Fruit fly (Drosophila melanogaster) whole organism, prepupa: ENCODE data around the gene CG9512.
A peak's percentile ranks its signal among the peaks of the same experiment; 100 is the strongest.

Experiments used
- Blimp-1 ChIP-seq: fragments of 200-800 bp; sonication (Bioruptor generic); optimal IDR thresholded peaks from 3 replicates; lab custom pipeline; 2017; ENCODE audit warnings: missing biosample characterization, missing genetic modification characterization, mild to moderate bottlenecking, moderate library complexity, missing genetic modification reagents
- CG10669 ChIP-seq: fragments of 200-800 bp; sonication (Bioruptor generic); optimal IDR thresholded peaks from 3 replicates; lab custom pipeline; 2018; ENCODE audit warnings: missing biosample characterization, mild to moderate bottlenecking, missing genetic modification characterization, moderate library complexity
- CG11294 ChIP-seq: fragments of 200-800 bp; sonication (Bioruptor generic); IDR thresholded peaks from 2 replicates; pipeline ENCODE4 v1.3.6; 2022; ENCODE audit warnings: missing biosample characterization, missing genetic modification characterization
- CG11902 ChIP-seq: fragments of 200-800 bp; sonication (Bioruptor generic); optimal IDR thresholded peaks from 3 replicates; lab custom pipeline; 2016; ENCODE audit warnings: missing biosample characterization, missing genetic modification characterization
- CG15336 ChIP-seq: fragments of 200-800 bp; sonication (Bioruptor generic); IDR thresholded peaks from 2 replicates; pipeline ENCODE4 v1.3.6; 2022; ENCODE audit warnings: missing biosample characterization, missing genetic modification characterization
- CG1621 ChIP-seq: fragments of 200-800 bp; sonication (Bioruptor generic); optimal IDR thresholded peaks from 3 replicates; lab custom pipeline; 2018; ENCODE audit warnings: missing biosample characterization, mild to moderate bottlenecking, missing genetic modification characterization
- CG16779 ChIP-seq: fragments of 200-800 bp; sonication (Bioruptor generic); optimal IDR thresholded peaks from 3 replicates; lab custom pipeline; 2017; ENCODE audit warnings: missing biosample characterization, mild to moderate bottlenecking, missing genetic modification characterization
- CG31627 ChIP-seq: fragments of 200-800 bp; sonication (Bioruptor generic); optimal IDR thresholded peaks from 3 replicates; lab custom pipeline; 2016; ENCODE audit warnings: missing biosample characterization, missing genetic modification characterization
- CG34406 ChIP-seq: fragments of 200-800 bp; sonication (Bioruptor generic); optimal IDR thresholded peaks from 3 replicates; lab custom pipeline; 2016; ENCODE audit warnings: missing biosample characterization, missing genetic modification characterization
- CG6163 ChIP-seq: fragments of 200-800 bp; sonication (Bioruptor generic); IDR thresholded peaks from 3 replicates; pipeline ENCODE4 v1.3.6; 2022; ENCODE audit warnings: missing biosample characterization, missing genetic modification characterization
- CG6276 ChIP-seq: fragments of 200-800 bp; sonication (Bioruptor generic); optimal IDR thresholded peaks from 2 replicates; lab custom pipeline; 2017; ENCODE audit warnings: missing biosample characterization, mild to moderate bottlenecking, missing genetic modification characterization
- CG6792 ChIP-seq: fragments of 200-800 bp; sonication (Bioruptor generic); optimal IDR thresholded peaks from 3 replicates; lab custom pipeline; 2016; ENCODE audit warnings: missing biosample characterization, missing genetic modification characterization
- CG6808 ChIP-seq: fragments of 200-800 bp; sonication (Bioruptor generic); optimal IDR thresholded peaks from 3 replicates; lab custom pipeline; 2017; ENCODE audit warnings: missing biosample characterization, missing genetic modification characterization, mild to moderate bottlenecking, moderate library complexity, missing genetic modification reagents
- CG6854 ChIP-seq: fragments of 200-800 bp; sonication (Bioruptor generic); optimal IDR thresholded peaks from 2 replicates; lab custom pipeline; 2017; ENCODE audit warnings: missing biosample characterization, mild to moderate bottlenecking, missing genetic modification characterization
- CG8319 ChIP-seq: fragments of 200-800 bp; sonication (Bioruptor generic); optimal IDR thresholded peaks from 3 replicates; lab custom pipeline; 2016; ENCODE audit warnings: missing biosample characterization, missing genetic modification characterization
- CG9139 ChIP-seq: fragments of 200-800 bp; sonication (Bioruptor generic); optimal IDR thresholded peaks from 3 replicates; lab custom pipeline; 2017; ENCODE audit warnings: missing biosample characterization, mild to moderate bottlenecking, missing genetic modification characterization
- Eip78C ChIP-seq: fragments of 200-800 bp; sonication (Bioruptor generic); peaks from one replicate; lab custom pipeline; 2016; ENCODE audit warnings: missing biosample characterization, missing genetic modification characterization
- Eip93F ChIP-seq: fragments of 200-800 bp; sonication (Bioruptor generic); optimal IDR thresholded peaks from 2 replicates; lab custom pipeline; 2016; ENCODE audit warnings: missing biosample characterization, mild to moderate bottlenecking, missing genetic modification characterization
- Ets21C ChIP-seq: fragments of 200-800 bp; sonication (Bioruptor generic); optimal IDR thresholded peaks from 3 replicates; lab custom pipeline; 2016; ENCODE audit warnings: missing biosample characterization, missing genetic modification characterization
- Ets96B ChIP-seq: fragments of 200-800 bp; optimal IDR thresholded peaks from 2 replicates; lab custom pipeline; 2019; ENCODE audit warnings: missing biosample characterization, mild to moderate bottlenecking, missing genetic modification characterization, moderate library complexity
- Gug ChIP-seq: fragments of 200-800 bp; sonication (Bioruptor generic); IDR thresholded peaks from 2 replicates; pipeline ENCODE4 v1.3.6; 2022; ENCODE audit warnings: missing biosample characterization, missing genetic modification characterization
- Hr38 ChIP-seq: sonication (Bioruptor generic); optimal IDR thresholded peaks from 2 replicates; lab custom pipeline; 2016; ENCODE audit warnings: missing biosample characterization, missing genetic modification characterization
- Hr39 ChIP-seq: fragments of 200-800 bp; sonication (Bioruptor generic); optimal IDR thresholded peaks from 2 replicates; lab custom pipeline; 2016; ENCODE audit warnings: missing biosample characterization, missing genetic modification characterization
- Hr4 ChIP-seq: fragments of 200-800 bp; sonication (Bioruptor generic); optimal IDR thresholded peaks from 3 replicates; lab custom pipeline; 2016; ENCODE audit warnings: missing biosample characterization, missing genetic modification characterization
- Lpt ChIP-seq: fragments of 200-800 bp; sonication (Bioruptor generic); optimal IDR thresholded peaks from 3 replicates; lab custom pipeline; 2016; ENCODE audit warnings: missing biosample characterization, missing genetic modification characterization
- Sox102F ChIP-seq: fragments of 200-800 bp; sonication (Bioruptor generic); optimal IDR thresholded peaks from 2 replicates; lab custom pipeline; 2016; ENCODE audit warnings: missing biosample characterization, mild to moderate bottlenecking, missing genetic modification characterization
- Sox14 ChIP-seq: fragments of 200-800 bp; sonication (Bioruptor generic); optimal IDR thresholded peaks from 3 replicates; lab custom pipeline; 2016; ENCODE audit warnings: missing biosample characterization, missing genetic modification characterization
- Sox15 ChIP-seq: fragments of 200-800 bp; sonication (Bioruptor generic); optimal IDR thresholded peaks from 3 replicates; lab custom pipeline; 2016; ENCODE audit warnings: missing biosample characterization, missing genetic modification characterization
- achi ChIP-seq: fragments of 200-800 bp; sonication (Bioruptor generic); optimal IDR thresholded peaks from 3 replicates; lab custom pipeline; 2016; ENCODE audit warnings: missing biosample characterization, missing genetic modification characterization
- cyc ChIP-seq: fragments of 200-800 bp; sonication (Bioruptor generic); optimal IDR thresholded peaks from 3 replicates; lab custom pipeline; 2016; ENCODE audit warnings: missing biosample characterization, missing genetic modification characterization
- dac ChIP-seq: fragments of 200-800 bp; sonication (Bioruptor generic); optimal IDR thresholded peaks from 2 replicates; lab custom pipeline; 2017; ENCODE audit warnings: missing biosample characterization, mild to moderate bottlenecking, missing genetic modification characterization
- dsx ChIP-seq: fragments of 200-800 bp; optimal IDR thresholded peaks from 3 replicates; lab custom pipeline; 2019; ENCODE audit warnings: missing biosample characterization, mild to moderate bottlenecking, missing genetic modification characterization, moderate library complexity; ENCODE audit not compliant: poor library complexity, severe bottlenecking
- eg ChIP-seq: fragments of 200-800 bp; sonication (Bioruptor generic); IDR thresholded peaks from 3 replicates; pipeline ENCODE4 v1.3.6; 2022; ENCODE audit warnings: missing biosample characterization, missing genetic modification characterization
- fd59A ChIP-seq: fragments of 200-800 bp; sonication (Bioruptor generic); optimal IDR thresholded peaks from 2 replicates; lab custom pipeline; 2017; ENCODE audit warnings: missing biosample characterization, mild to moderate bottlenecking, missing genetic modification characterization, missing genetic modification reagents
- fd85E ChIP-seq: fragments of 200-800 bp; sonication (Bioruptor generic); optimal IDR thresholded peaks from 3 replicates; lab custom pipeline; 2016; ENCODE audit warnings: missing biosample characterization, missing genetic modification characterization
- fkh ChIP-seq: fragments of 200-800 bp; sonication (Bioruptor generic); optimal IDR thresholded peaks from 3 replicates; lab custom pipeline; 2017; ENCODE audit warnings: missing biosample characterization, mild to moderate bottlenecking, missing genetic modification characterization, moderate library complexity
- lz ChIP-seq: fragments of 200-800 bp; sonication (Bioruptor generic); optimal IDR thresholded peaks from 3 replicates; lab custom pipeline; 2016; ENCODE audit warnings: missing biosample characterization, missing genetic modification characterization
- net ChIP-seq: fragments of 200-800 bp; sonication (Bioruptor generic); optimal IDR thresholded peaks from 3 replicates; lab custom pipeline; 2016; ENCODE audit warnings: missing biosample characterization, missing genetic modification characterization
- salr ChIP-seq, 2 experiments: fragments of 200-800 bp; sonication (Bioruptor generic); optimal IDR thresholded peaks; 3 replicates each; lab custom pipeline; 2016 to 2018; ENCODE audit warnings: missing biosample characterization in 2 of 2, missing genetic modification characterization in 2 of 2, mild to moderate bottlenecking in 1 of 2
- svp ChIP-seq: fragments of 200-800 bp; sonication (Bioruptor generic); peaks from one replicate; lab custom pipeline; 2016; ENCODE audit warnings: missing biosample characterization, missing genetic modification characterization
- topi ChIP-seq: fragments of 200-800 bp; sonication (Bioruptor generic); optimal IDR thresholded peaks from 3 replicates; lab custom pipeline; 2016; ENCODE audit warnings: missing biosample characterization, missing genetic modification characterization

The CG9512 gene

dm6 chrX:14952097-14952844 is 46.9 kb upstream of the CG9512 start (continued):
- TF ChIP-seq Gug (peak; percentile 83), Blimp-1 (GFP tag; lab: Kevin White, UChicago) (peak; percentile 36), fkh (GFP tag; lab: Kevin White, UChicago) (no peak), CG16779 (peak; percentile 63), Sox102F (GFP tag; lab: Kevin White, UChicago) (peak; percentile 88), CG10669 (GFP tag; lab: Kevin White, UChicago) (peak; percentile 69), CG8319 (GFP tag; lab: Kevin White, UChicago) (peak; percentile 71), CG6163 (GFP tag; lab: Robert Waterston, UW) (peak; percentile 92), cyc (peak; percentile 82), CG6808 (no peak), CG6792 (GFP tag; lab: Kevin White, UChicago) (peak; percentile 87), net (GFP tag; lab: Kevin White, UChicago) (peak; percentile 83), fd59A (GFP tag; lab: Kevin White, UChicago) (peak; percentile 60), Sox14 (GFP tag; lab: Kevin White, UChicago) (peak; percentile 89), salr (GFP tag; optimal IDR thresholded peaks at IDR 0.05; lab: Kevin White, UChicago) (peak; percentile 62 to 90), Hr38 (GFP tag; lab: Kevin White, UChicago) (no peak), Ets96B (peak; percentile 67), Eip93F (GFP tag; lab: Kevin White, UChicago) (peak; percentile 54), dac (peak; percentile 66), fd85E (GFP tag; lab: Kevin White, UChicago) (peak; percentile 81), CG1621 (tag; lab: Kevin White, UChicago) (peak; percentile 75), Lpt (peak; percentile 86)

- TF ChIP-seq Gug (peak; percentile 18; the same call in 1 of the 2 replicates), svp (peak; percentile 79), CG6163 (GFP tag; lab: Robert Waterston, UW) (peak; percentile 8), Sox14 (GFP tag; lab: Kevin White, UChicago) (no peak), eg (peak; percentile 5; the same call in 1 of the 3 replicates)
These were observed 46.1 kb upstream of the CG9512 start for dm6 chrX:14951346-14951862.

- TF ChIP-seq achi (GFP tag; lab: Kevin White, UChicago), result peak; percentile 97
- peak; percentile 96 for TF ChIP-seq CG9139 (GFP tag; lab: Kevin White, UChicago)
- peak; percentile 97 for TF ChIP-seq CG11902
- peak; percentile 99 for TF ChIP-seq CG34406
- peak; percentile 99 for TF ChIP-seq CG6792 (GFP tag; lab: Kevin White, UChicago)
- peak; percentile 97 for TF ChIP-seq Ets21C (GFP tag; lab: Kevin White, UChicago)
- peak; percentile 99 for TF ChIP-seq CG6276 (GFP tag; lab: Kevin White, UChicago)
- peak; percentile 94 for TF ChIP-seq CG11294 (GFP tag; lab: Robert Waterston, UW)
- TF ChIP-seq Eip78C (GFP tag; lab: Kevin White, UChicago), result peak; percentile 100
- peak; percentile 97 for TF ChIP-seq dac
- TF ChIP-seq net (GFP tag; lab: Kevin White, UChicago), result peak; percentile 98
- TF ChIP-seq salr (GFP tag; optimal IDR thresholded peaks at IDR 0.05; lab: Kevin White, UChicago), result peak; percentile 94 to 99
- TF ChIP-seq eg, result peak; percentile 96
- peak; percentile 99 for TF ChIP-seq CG6854 (GFP tag; lab: Kevin White, UChicago)
- TF ChIP-seq Sox102F (GFP tag; lab: Kevin White, UChicago), result peak; percentile 98
- peak; percentile 98 for TF ChIP-seq CG6808
- peak; percentile 95 for TF ChIP-seq CG6163 (GFP tag; lab: Robert Waterston, UW)
- TF ChIP-seq lz, result peak; percentile 99
- TF ChIP-seq CG31627 (GFP tag; lab: Kevin White, UChicago), result peak; percentile 98
- TF ChIP-seq Lpt, result peak; percentile 98
- peak; percentile 97 for TF ChIP-seq Eip93F (GFP tag; lab: Kevin White, UChicago)
- peak; percentile 55 for TF ChIP-seq Hr38 (GFP tag; lab: Kevin White, UChicago)
- TF ChIP-seq dsx (GFP tag; lab: Kevin White, UChicago), result peak; percentile 97
- peak; percentile 100 for TF ChIP-seq svp
- TF ChIP-seq Hr39 (GFP tag; lab: Kevin White, UChicago), result peak; percentile 98
- peak; percentile 99 for TF ChIP-seq topi (GFP tag; lab: Kevin White, UChicago)
- TF ChIP-seq Hr4 (GFP tag; lab: Kevin White, UChicago), result peak; percentile 98
- TF ChIP-seq CG8319 (GFP tag; lab: Kevin White, UChicago), result peak; percentile 97
- peak; percentile 99 for TF ChIP-seq CG15336 (GFP tag; lab: Robert Waterston, UW)
- TF ChIP-seq Sox15 (GFP tag; lab: Kevin White, UChicago), result peak; percentile 98
- peak; percentile 99 for TF ChIP-seq Ets96B
These were observed 45.2 kb upstream of the CG9512 start for dm6 chrX:14950273-14951272.
